Fruit fly (Drosophila melanogaster): Measurements from ENCODE around the gene Galphaf.

Gene Galphaf

dm6 chr3L:16697069-16697468 lies 29.3 kb upstream of the Galphaf start:
- no peak for TF ChIP-seq pnt (GFP tag; optimal IDR thresholded peaks at IDR 0.05)
- TF ChIP-seq gce (GFP tag; IDR thresholded peaks at IDR 0.05), result no peak
- TF ChIP-seq ERR (GFP tag; optimal IDR thresholded peaks at IDR 0.05), result no peak
- no peak for TF ChIP-seq gt (GFP tag; IDR thresholded peaks at IDR 0.05)
- no peak for TF ChIP-seq Rx (GFP tag; IDR thresholded peaks at IDR 0.05)
- TF ChIP-seq esg (GFP tag; conservative IDR thresholded peaks at IDR 0.05), result peak; percentile 46; the same call in 1 of the 2 replicates
- TF ChIP-seq CG17186 (GFP tag; optimal IDR thresholded peaks at IDR 0.05), result no peak
- no peak for TF ChIP-seq CG14860 (GFP tag; IDR thresholded peaks at IDR 0.05; ENCODE audit: partially characterized antibody)
- no peak for TF ChIP-seq p53 (GFP tag; optimal IDR thresholded peaks at IDR 0.05)
- no peak for TF ChIP-seq croc (GFP tag; conservative IDR thresholded peaks at IDR 0.05)
- no peak for TF ChIP-seq crc (GFP tag; optimal IDR thresholded peaks at IDR 0.05)
- no peak for TF ChIP-seq Tbp (GFP tag; optimal IDR thresholded peaks at IDR 0.05)
- TF ChIP-seq CG15514 (GFP tag; optimal IDR thresholded peaks at IDR 0.05), result no peak
- TF ChIP-seq CG5953 (GFP tag; IDR thresholded peaks at IDR 0.05), result no peak
- no peak for TF ChIP-seq CG32767 (GFP tag; IDR thresholded peaks at IDR 0.05)
- TF ChIP-seq HLH4C (GFP tag; IDR thresholded peaks at IDR 0.05; ENCODE audit: partially characterized antibody), result no peak
- no peak for TF ChIP-seq Dfd (GFP tag; optimal IDR thresholded peaks at IDR 0.05)
- no peak for TF ChIP-seq eve (GFP tag; optimal IDR thresholded peaks at IDR 0.05)
- TF ChIP-seq CG15269 (tag; optimal IDR thresholded peaks at IDR 0.05), result peak; percentile 65
- no peak for TF ChIP-seq CG10147 (GFP tag; optimal IDR thresholded peaks at IDR 0.05)
- no peak for TF ChIP-seq cad (GFP tag; optimal IDR thresholded peaks at IDR 0.05)
- peak; percentile 48 for TF ChIP-seq Ssrp (tag; optimal IDR thresholded peaks at IDR 0.05)
- TF ChIP-seq psq (GFP tag; optimal IDR thresholded peaks at IDR 0.05), result no peak
- TF ChIP-seq CG2120 (GFP tag; optimal IDR thresholded peaks at IDR 0.05), result no peak
- no peak for TF ChIP-seq CG3838 (GFP tag; optimal IDR thresholded peaks at IDR 0.05)
- TF ChIP-seq ac (GFP tag; optimal IDR thresholded peaks at IDR 0.05), result no peak
- TF ChIP-seq hth (optimal IDR thresholded peaks at IDR 0.05), result no peak
- TF ChIP-seq klu (GFP tag; IDR thresholded peaks at IDR 0.05), result no peak
- no peak for TF ChIP-seq CG2129 (GFP tag; IDR thresholded peaks at IDR 0.05; ENCODE audit: partially characterized antibody)
- peak; percentile 35; the same call in 1 of the 3 replicates for TF ChIP-seq ase (GFP tag; IDR thresholded peaks at IDR 0.05)
- no peak for TF ChIP-seq z (GFP tag; IDR thresholded peaks at IDR 0.05)
- TF ChIP-seq Bgb (GFP tag; IDR thresholded peaks at IDR 0.05; ENCODE audit: partially characterized antibody), result no peak
- no peak for TF ChIP-seq CG3281 (GFP tag; optimal IDR thresholded peaks at IDR 0.05)
- no peak for TF ChIP-seq exex (tag; optimal IDR thresholded peaks at IDR 0.05)
- no peak for TF ChIP-seq Neu2 (GFP tag; optimal IDR thresholded peaks at IDR 0.05; ENCODE audit: borderline replicate concordance)
- TF ChIP-seq D19B (GFP tag; optimal IDR thresholded peaks at IDR 0.05), result no peak
- no peak for TF ChIP-seq dmrt11E (tag; optimal IDR thresholded peaks at IDR 0.05)
- no peak for TF ChIP-seq gfzf (GFP tag; optimal IDR thresholded peaks at IDR 0.05)
- TF ChIP-seq CG14050 (GFP tag; IDR thresholded peaks at IDR 0.05), result no peak; the same call in 2 of the 3 replicates
- TF ChIP-seq ci (GFP tag; IDR thresholded peaks at IDR 0.05), result peak; percentile 40; the same call in 1 of the 3 replicates
- no peak for TF ChIP-seq vfl (GFP tag; optimal IDR thresholded peaks at IDR 0.05)
- TF ChIP-seq bcd (GFP tag; optimal IDR thresholded peaks at IDR 0.05), result peak; percentile 16
- TF ChIP-seq MESR4 (GFP tag; optimal IDR thresholded peaks at IDR 0.05), result no peak
- 0 out of 2 replicates have a peak, but pooled peaks have one; percentile 18 for TF ChIP-seq wor (GFP tag; IDR thresholded peaks at IDR 0.05)
- no peak for TF ChIP-seq Camta (GFP tag; optimal IDR thresholded peaks at IDR 0.05)
- TF ChIP-seq ftz-f1 (GFP tag; optimal IDR thresholded peaks at IDR 0.05), result no peak
- TF ChIP-seq Hmr (GFP tag; optimal IDR thresholded peaks at IDR 0.05), result no peak
- TF ChIP-seq CG15601 (tag; optimal IDR thresholded peaks at IDR 0.05), result peak; percentile 4
- no peak for TF ChIP-seq unc-4 (GFP tag; IDR thresholded peaks at IDR 0.05; ENCODE audit: partially characterized antibody)
- no peak for TF ChIP-seq ems (GFP tag; optimal IDR thresholded peaks at IDR 0.05)
- no peak for TF ChIP-seq wek (GFP tag; optimal IDR thresholded peaks at IDR 0.05)
- no peak for TF ChIP-seq CG12071 (GFP tag; optimal IDR thresholded peaks at IDR 0.05)

All from whole organism, embryonic.